Fruit fly (Drosophila melanogaster) whole organism, prepupa: ENCODE data around the gene Pde11.

Experiments
- Blimp-1 ChIP-seq: fragments of 200-800 bp; sonication (Bioruptor generic); optimal IDR thresholded peaks from 3 replicates; lab custom pipeline; 2017; ENCODE audit warnings: missing biosample characterization, missing genetic modification characterization, mild to moderate bottlenecking, moderate library complexity, missing genetic modification reagents
- CG10669 ChIP-seq: fragments of 200-800 bp; sonication (Bioruptor generic); optimal IDR thresholded peaks from 3 replicates; lab custom pipeline; 2018; ENCODE audit warnings: missing biosample characterization, mild to moderate bottlenecking, missing genetic modification characterization, moderate library complexity
- CG11294 ChIP-seq: fragments of 200-800 bp; sonication (Bioruptor generic); IDR thresholded peaks from 2 replicates; pipeline ENCODE4 v1.3.6; 2022; ENCODE audit warnings: missing biosample characterization, missing genetic modification characterization
- CG11762 ChIP-seq: fragments of 200-800 bp; sonication (Bioruptor generic); optimal IDR thresholded peaks from 3 replicates; lab custom pipeline; 2016; ENCODE audit warnings: missing biosample characterization, missing genetic modification characterization; ENCODE audit not compliant: insufficient read depth
- CG1621 ChIP-seq: fragments of 200-800 bp; sonication (Bioruptor generic); optimal IDR thresholded peaks from 3 replicates; lab custom pipeline; 2018; ENCODE audit warnings: missing biosample characterization, mild to moderate bottlenecking, missing genetic modification characterization
- CG31627 ChIP-seq: fragments of 200-800 bp; sonication (Bioruptor generic); optimal IDR thresholded peaks from 3 replicates; lab custom pipeline; 2016; ENCODE audit warnings: missing biosample characterization, missing genetic modification characterization
- CG32006 ChIP-seq: fragments of 200-800 bp; sonication (Bioruptor generic); optimal IDR thresholded peaks from 3 replicates; lab custom pipeline; 2017; ENCODE audit warnings: missing biosample characterization, mild to moderate bottlenecking, missing genetic modification characterization
- CG34406 ChIP-seq: fragments of 200-800 bp; sonication (Bioruptor generic); optimal IDR thresholded peaks from 3 replicates; lab custom pipeline; 2016; ENCODE audit warnings: missing biosample characterization, missing genetic modification characterization
- CG4318 ChIP-seq: fragments of 200-800 bp; sonication (Bioruptor generic); optimal IDR thresholded peaks from 3 replicates; lab custom pipeline; 2017; ENCODE audit warnings: missing biosample characterization, mild to moderate bottlenecking, missing genetic modification characterization
- CG6163 ChIP-seq: fragments of 200-800 bp; sonication (Bioruptor generic); IDR thresholded peaks from 3 replicates; pipeline ENCODE4 v1.3.6; 2022; ENCODE audit warnings: missing biosample characterization, missing genetic modification characterization
- CG6792 ChIP-seq: fragments of 200-800 bp; sonication (Bioruptor generic); optimal IDR thresholded peaks from 3 replicates; lab custom pipeline; 2016; ENCODE audit warnings: missing biosample characterization, missing genetic modification characterization
- CG6808 ChIP-seq: fragments of 200-800 bp; sonication (Bioruptor generic); optimal IDR thresholded peaks from 3 replicates; lab custom pipeline; 2017; ENCODE audit warnings: missing biosample characterization, missing genetic modification characterization, mild to moderate bottlenecking, moderate library complexity, missing genetic modification reagents
- CG6854 ChIP-seq: fragments of 200-800 bp; sonication (Bioruptor generic); optimal IDR thresholded peaks from 2 replicates; lab custom pipeline; 2017; ENCODE audit warnings: missing biosample characterization, mild to moderate bottlenecking, missing genetic modification characterization
- CG8119 ChIP-seq: fragments of 200-800 bp; sonication (Bioruptor generic); IDR thresholded peaks from 3 replicates; pipeline ENCODE4 v1.3.6; 2022; ENCODE audit warnings: missing biosample characterization, missing genetic modification characterization
- Eip93F ChIP-seq: fragments of 200-800 bp; sonication (Bioruptor generic); optimal IDR thresholded peaks from 2 replicates; lab custom pipeline; 2016; ENCODE audit warnings: missing biosample characterization, mild to moderate bottlenecking, missing genetic modification characterization
- Ets21C ChIP-seq: fragments of 200-800 bp; sonication (Bioruptor generic); optimal IDR thresholded peaks from 3 replicates; lab custom pipeline; 2016; ENCODE audit warnings: missing biosample characterization, missing genetic modification characterization
- Ets96B ChIP-seq: fragments of 200-800 bp; optimal IDR thresholded peaks from 2 replicates; lab custom pipeline; 2019; ENCODE audit warnings: missing biosample characterization, mild to moderate bottlenecking, missing genetic modification characterization, moderate library complexity
- Hr38 ChIP-seq: sonication (Bioruptor generic); optimal IDR thresholded peaks from 2 replicates; lab custom pipeline; 2016; ENCODE audit warnings: missing biosample characterization, missing genetic modification characterization
- Lpt ChIP-seq: fragments of 200-800 bp; sonication (Bioruptor generic); optimal IDR thresholded peaks from 3 replicates; lab custom pipeline; 2016; ENCODE audit warnings: missing biosample characterization, missing genetic modification characterization
- OdsH ChIP-seq: fragments of 200-800 bp; sonication (Bioruptor generic); optimal IDR thresholded peaks from 3 replicates; lab custom pipeline; 2016; ENCODE audit warnings: missing biosample characterization, missing genetic modification characterization
- Smox ChIP-seq: fragments of 200-800 bp; sonication (Bioruptor generic); optimal IDR thresholded peaks from 3 replicates; lab custom pipeline; 2016; ENCODE audit warnings: missing biosample characterization, missing genetic modification characterization
- Sox102F ChIP-seq: fragments of 200-800 bp; sonication (Bioruptor generic); optimal IDR thresholded peaks from 2 replicates; lab custom pipeline; 2016; ENCODE audit warnings: missing biosample characterization, mild to moderate bottlenecking, missing genetic modification characterization
- Sox14 ChIP-seq: fragments of 200-800 bp; sonication (Bioruptor generic); optimal IDR thresholded peaks from 3 replicates; lab custom pipeline; 2016; ENCODE audit warnings: missing biosample characterization, missing genetic modification characterization
- Sox15 ChIP-seq: fragments of 200-800 bp; sonication (Bioruptor generic); optimal IDR thresholded peaks from 3 replicates; lab custom pipeline; 2016; ENCODE audit warnings: missing biosample characterization, missing genetic modification characterization
- achi ChIP-seq: fragments of 200-800 bp; sonication (Bioruptor generic); optimal IDR thresholded peaks from 3 replicates; lab custom pipeline; 2016; ENCODE audit warnings: missing biosample characterization, missing genetic modification characterization
- cyc ChIP-seq: fragments of 200-800 bp; sonication (Bioruptor generic); optimal IDR thresholded peaks from 3 replicates; lab custom pipeline; 2016; ENCODE audit warnings: missing biosample characterization, missing genetic modification characterization
- dac ChIP-seq: fragments of 200-800 bp; sonication (Bioruptor generic); optimal IDR thresholded peaks from 2 replicates; lab custom pipeline; 2017; ENCODE audit warnings: missing biosample characterization, mild to moderate bottlenecking, missing genetic modification characterization
- fd85E ChIP-seq: fragments of 200-800 bp; sonication (Bioruptor generic); optimal IDR thresholded peaks from 3 replicates; lab custom pipeline; 2016; ENCODE audit warnings: missing biosample characterization, missing genetic modification characterization
- fkh ChIP-seq: fragments of 200-800 bp; sonication (Bioruptor generic); optimal IDR thresholded peaks from 3 replicates; lab custom pipeline; 2017; ENCODE audit warnings: missing biosample characterization, mild to moderate bottlenecking, missing genetic modification characterization, moderate library complexity
- net ChIP-seq: fragments of 200-800 bp; sonication (Bioruptor generic); optimal IDR thresholded peaks from 3 replicates; lab custom pipeline; 2016; ENCODE audit warnings: missing biosample characterization, missing genetic modification characterization
- pdm3 ChIP-seq: fragments of 200-800 bp; sonication (Bioruptor generic); optimal IDR thresholded peaks from 3 replicates; lab custom pipeline; 2016; ENCODE audit warnings: missing biosample characterization, missing genetic modification characterization
- salr ChIP-seq, 2 experiments: fragments of 200-800 bp; sonication (Bioruptor generic); optimal IDR thresholded peaks; 3 replicates each; lab custom pipeline; 2016 to 2018; ENCODE audit warnings: missing biosample characterization in 2 of 2, missing genetic modification characterization in 2 of 2, mild to moderate bottlenecking in 1 of 2
- ss ChIP-seq, 2 experiments: fragments of 200-800 bp; sonication (Bioruptor generic); optimal IDR thresholded peaks; 2 replicates in 1 of 2; 3 replicates in 1 of 2; lab custom pipeline; 2017 to 2018; ENCODE audit warnings: mild to moderate bottlenecking in 2 of 2, missing biosample characterization in 2 of 2, missing genetic modification characterization in 2 of 2, moderate library complexity in 1 of 2
- topi ChIP-seq: fragments of 200-800 bp; sonication (Bioruptor generic); optimal IDR thresholded peaks from 3 replicates; lab custom pipeline; 2016; ENCODE audit warnings: missing biosample characterization, missing genetic modification characterization
- vri ChIP-seq: fragments of 200-800 bp; sonication (Bioruptor generic); optimal IDR thresholded peaks from 3 replicates; lab custom pipeline; 2016; ENCODE audit warnings: missing biosample characterization, mild to moderate bottlenecking, missing genetic modification characterization

The Pde11 gene

dm6 chr2L:18517002-18517635 lies 73.0 kb downstream of the Pde11 start, which contains the start of gene CG10211 (continued):
- TF ChIP-seq Lpt (GFP tag; lab: Kevin White, UChicago) = peak; percentile 43
- TF ChIP-seq topi = peak; percentile 62
- peak; percentile 55 for TF ChIP-seq CG10669 (GFP tag; lab: Kevin White, UChicago)
- peak; percentile 48 for TF ChIP-seq pdm3 (GFP tag; lab: Kevin White, UChicago)
- peak; percentile 43 for TF ChIP-seq cyc (GFP tag; lab: Kevin White, UChicago)
- no peak for TF ChIP-seq Sox15 (GFP tag; lab: Kevin White, UChicago)
- no peak for TF ChIP-seq Hr38 (GFP tag; lab: Kevin White, UChicago)
- peak; percentile 60; the same call in 2 of the 3 replicates for TF ChIP-seq CG8119 (GFP tag; lab: Robert Waterston, UW)
- peak; percentile 63 for TF ChIP-seq CG34406 (GFP tag; lab: Kevin White, UChicago)
- peak; percentile 28 for TF ChIP-seq Smox (GFP tag; lab: Kevin White, UChicago)
- no peak for TF ChIP-seq CG11294 (GFP tag; lab: Robert Waterston, UW)
- TF ChIP-seq CG32006 (GFP tag; lab: Kevin White, UChicago) = peak; percentile 81
- no peak for TF ChIP-seq Eip93F (GFP tag; lab: Kevin White, UChicago)
- TF ChIP-seq CG6163 = no peak; the same call in 2 of the 3 replicates
- peak; percentile 54 for TF ChIP-seq CG4318
- peak; percentile 0 for TF ChIP-seq CG1621 (tag; lab: Kevin White, UChicago)
- peak; percentile 63 for TF ChIP-seq Sox14 (GFP tag; lab: Kevin White, UChicago)
- TF ChIP-seq Blimp-1 (GFP tag; lab: Kevin White, UChicago) = peak; percentile 98
- TF ChIP-seq Ets21C = no peak
- TF ChIP-seq salr (GFP tag; optimal IDR thresholded peaks at IDR 0.05; lab: Kevin White, UChicago) = no peak
- TF ChIP-seq, all 60 proteins: peak for 45

- no peak for TF ChIP-seq CG10669 (GFP tag; lab: Kevin White, UChicago)
- no peak for TF ChIP-seq CG6854 (GFP tag; lab: Kevin White, UChicago)
- TF ChIP-seq ss (GFP tag; optimal IDR thresholded peaks at IDR 0.05; lab: Kevin White, UChicago) = no peak
- no peak for TF ChIP-seq Ets21C
- no peak for TF ChIP-seq OdsH
- no peak for TF ChIP-seq Sox102F (GFP tag; lab: Kevin White, UChicago)
- TF ChIP-seq fkh (GFP tag; lab: Kevin White, UChicago) = no peak
- TF ChIP-seq Blimp-1 (GFP tag; lab: Kevin White, UChicago) = no peak
Observed at dm6 chr2L:18516367-18516766, 73.8 kb downstream of the Pde11 start.

- TF ChIP-seq CG4318 = no peak
- no peak for TF ChIP-seq topi
- TF ChIP-seq CG11294 (GFP tag; lab: Robert Waterston, UW) = no peak
- no peak for TF ChIP-seq CG11762 (GFP tag; lab: Kevin White, UChicago)
- no peak for TF ChIP-seq net (GFP tag; lab: Kevin White, UChicago)
- no peak for TF ChIP-seq fd85E (GFP tag; lab: Kevin White, UChicago)
- TF ChIP-seq vri = no peak
- TF ChIP-seq Ets96B (tag; lab: Kevin White, UChicago) = no peak
- no peak for TF ChIP-seq CG31627 (GFP tag; lab: Kevin White, UChicago)
- TF ChIP-seq CG34406 (GFP tag; lab: Kevin White, UChicago) = no peak
- TF ChIP-seq CG6808 = no peak
- TF ChIP-seq CG8119 (GFP tag; lab: Robert Waterston, UW) = no peak
- no peak for TF ChIP-seq CG6163
- no peak for TF ChIP-seq CG6792 (GFP tag; lab: Kevin White, UChicago)
- no peak for TF ChIP-seq dac (GFP tag; lab: Kevin White, UChicago)
- TF ChIP-seq achi = no peak
Observed at dm6 chr2L:18513402-18513801, 76.7 kb downstream of the Pde11 start.
